Fruit fly (Drosophila melanogaster): ENCODE results near the gene Jon65Aiv.

Jon65Aiv gene

DNA sequence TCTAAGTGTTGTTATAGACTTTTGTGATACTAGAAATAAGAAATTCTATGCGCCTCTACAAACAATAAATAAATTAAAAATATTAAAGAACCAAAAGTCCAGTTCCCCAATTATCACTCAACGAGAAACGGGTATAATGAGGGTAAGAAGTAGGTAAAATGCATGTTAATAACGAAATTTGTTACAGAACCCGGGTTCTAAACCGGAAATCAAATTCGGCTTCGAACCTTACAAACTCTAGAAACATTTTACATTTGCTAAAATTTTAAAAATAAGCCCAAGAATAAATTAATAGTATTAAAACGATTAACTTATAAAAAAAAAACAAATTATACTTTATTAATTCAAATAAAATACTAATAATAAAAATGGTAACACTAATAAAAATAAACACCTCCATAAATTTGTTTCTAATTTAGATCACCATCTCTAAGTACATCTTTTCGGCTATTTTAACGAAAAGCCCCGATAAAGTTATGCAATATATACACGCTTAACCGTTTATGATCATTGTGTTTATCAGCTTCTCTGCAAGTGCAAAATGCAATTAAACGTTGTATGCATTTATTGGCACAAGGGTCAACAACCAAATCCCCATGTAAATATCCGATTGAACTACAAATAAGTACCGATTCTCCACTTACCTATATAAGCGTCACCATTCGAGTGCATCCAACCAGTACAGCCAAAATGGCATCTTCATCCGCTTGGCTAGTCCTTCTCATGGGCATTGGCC lies 32.7 kb downstream of the Jon65Aiv start, which contains the start of gene CG6602:
CG6602 (plus strand) TSS at position 686 of the 736 bp plus-strand sequence.
- TF ChIP-seq pad (GFP tag; optimal IDR thresholded peaks at IDR 0.05) (peak; percentile 30), tj (GFP tag; optimal IDR thresholded peaks at IDR 0.05) (no peak), Hr96 (GFP tag; optimal IDR thresholded peaks at IDR 0.05) (peak; percentile 33), CG7101 (tag; optimal IDR thresholded peaks at IDR 0.05) (peak; percentile 34), kay (GFP tag; ENCODE audit: borderline replicate concordance) (peak; percentile 17), Mnt (GFP tag; optimal IDR thresholded peaks at IDR 0.05) (peak; percentile 20), CG14711 (tag; optimal IDR thresholded peaks at IDR 0.05) (peak; percentile 26), Clk (GFP tag; optimal IDR thresholded peaks at IDR 0.05) (no peak), CG7045 (GFP tag; optimal IDR thresholded peaks at IDR 0.05) (peak; percentile 67), ovo (GFP tag; optimal IDR thresholded peaks at IDR 0.05) (no peak), bab1 (GFP tag; optimal IDR thresholded peaks at IDR 0.05) (peak; percentile 43), CG11617 (GFP tag; optimal IDR thresholded peaks at IDR 0.05) (peak; percentile 2), CG1620 (GFP tag; optimal IDR thresholded peaks at IDR 0.05) (peak; percentile 37)

dm6 chr3L:6074975-6075692 lies 36.2 kb downstream of the Jon65Aiv start, which contains the start of the genes CG13295 and CG6610:
Gene CG13295 (minus strand): TSS chr3L:6075245.
Gene CG6610 (plus strand): TSS chr3L:6075536.
- TF ChIP-seq tj (GFP tag; optimal IDR thresholded peaks at IDR 0.05) (no peak), Mnt (GFP tag; optimal IDR thresholded peaks at IDR 0.05) (peak; percentile 46), CG14711 (tag; optimal IDR thresholded peaks at IDR 0.05) (peak; percentile 23), Hr96 (GFP tag; optimal IDR thresholded peaks at IDR 0.05) (peak; percentile 71), bab1 (GFP tag; optimal IDR thresholded peaks at IDR 0.05) (peak; percentile 54), ovo (GFP tag; optimal IDR thresholded peaks at IDR 0.05) (no peak), Crg-1 (GFP tag; optimal IDR thresholded peaks at IDR 0.05) (peak; percentile 52), Clk (GFP tag; optimal IDR thresholded peaks at IDR 0.05) (peak; percentile 40), CG1620 (GFP tag; optimal IDR thresholded peaks at IDR 0.05) (peak; percentile 63), CG7045 (GFP tag; optimal IDR thresholded peaks at IDR 0.05) (peak; percentile 46), kay (GFP tag; ENCODE audit: borderline replicate concordance) (no peak), CG7101 (tag; optimal IDR thresholded peaks at IDR 0.05) (peak; percentile 56), cic (GFP tag; optimal IDR thresholded peaks at IDR 0.05) (peak; percentile 1), CG33017 (tag; optimal IDR thresholded peaks at IDR 0.05) (peak; percentile 10), CG12768 (GFP tag; optimal IDR thresholded peaks at IDR 0.05) (peak; percentile 24), CG11617 (GFP tag; optimal IDR thresholded peaks at IDR 0.05) (peak; percentile 32), cnc (optimal IDR thresholded peaks at IDR 0.05) (no peak), toe (GFP tag; optimal IDR thresholded peaks at IDR 0.05) (peak; percentile 73), CG5204 (GFP tag; optimal IDR thresholded peaks at IDR 0.05) (peak; percentile 49), pad (GFP tag; optimal IDR thresholded peaks at IDR 0.05) (peak; percentile 25)

DNA sequence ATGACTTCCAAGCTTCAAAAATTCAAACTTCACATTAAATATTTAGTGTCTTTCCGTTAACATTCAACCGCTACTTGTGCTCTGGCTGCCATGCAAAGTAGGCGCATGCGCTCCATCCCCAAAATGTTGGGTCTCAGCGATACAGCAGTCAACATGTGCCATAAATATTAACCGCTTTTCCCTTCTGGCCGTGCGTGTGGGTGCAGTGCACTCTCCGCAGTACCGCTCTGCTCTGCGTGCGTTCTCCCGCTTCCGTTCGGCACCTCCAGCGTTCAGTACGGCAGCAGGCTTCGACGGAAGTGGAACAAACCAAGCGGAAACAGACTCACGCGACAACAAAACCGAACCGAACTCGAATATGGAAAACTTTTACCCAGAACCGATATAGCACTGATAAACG lies 37.5 kb downstream of the Jon65Aiv start, which contains the start of gene ssp6:
ssp6 (plus strand) TSS at position 294 of the 400 bp plus-strand sequence.
- no peak for TF ChIP-seq CG7101 (tag; optimal IDR thresholded peaks at IDR 0.05)
- no peak for TF ChIP-seq tj (GFP tag; optimal IDR thresholded peaks at IDR 0.05)
- TF ChIP-seq CG5204 (GFP tag; optimal IDR thresholded peaks at IDR 0.05) = no peak
- no peak for TF ChIP-seq cic (GFP tag; optimal IDR thresholded peaks at IDR 0.05)
- TF ChIP-seq Crg-1 (GFP tag; optimal IDR thresholded peaks at IDR 0.05) = no peak
- TF ChIP-seq CG7045 (GFP tag; optimal IDR thresholded peaks at IDR 0.05) = no peak
- TF ChIP-seq pad (GFP tag; optimal IDR thresholded peaks at IDR 0.05) = no peak
- TF ChIP-seq ovo (GFP tag; optimal IDR thresholded peaks at IDR 0.05) = no peak
- no peak for TF ChIP-seq Clk (GFP tag; optimal IDR thresholded peaks at IDR 0.05)
- no peak for TF ChIP-seq cnc (optimal IDR thresholded peaks at IDR 0.05)
- TF ChIP-seq CG11617 (GFP tag; optimal IDR thresholded peaks at IDR 0.05) = no peak
- no peak for TF ChIP-seq Mnt (GFP tag; optimal IDR thresholded peaks at IDR 0.05)
- TF ChIP-seq CG14711 (tag; optimal IDR thresholded peaks at IDR 0.05) = no peak
- TF ChIP-seq kay (GFP tag; ENCODE audit: borderline replicate concordance) = no peak
- no peak for TF ChIP-seq bab1 (GFP tag; optimal IDR thresholded peaks at IDR 0.05)
- TF ChIP-seq CG1620 (GFP tag; optimal IDR thresholded peaks at IDR 0.05) = no peak
- no peak for TF ChIP-seq Hr96 (GFP tag; optimal IDR thresholded peaks at IDR 0.05)
- TF ChIP-seq CG33017 (tag; optimal IDR thresholded peaks at IDR 0.05) = no peak
- no peak for TF ChIP-seq toe (GFP tag; optimal IDR thresholded peaks at IDR 0.05)
- no peak for TF ChIP-seq CG12768 (GFP tag; optimal IDR thresholded peaks at IDR 0.05)

- TF ChIP-seq pad (GFP tag; optimal IDR thresholded peaks at IDR 0.05) = no peak
These were observed 43.6 kb downstream of the Jon65Aiv start, which contains the start of gene CG13293 for dm6 chr3L:6082561-6082960. Gene CG13293 (plus strand): TSS chr3L:6082883.

- TF ChIP-seq cic (GFP tag; optimal IDR thresholded peaks at IDR 0.05) (no peak), CG12768 (GFP tag; optimal IDR thresholded peaks at IDR 0.05) (no peak), CG1620 (GFP tag; optimal IDR thresholded peaks at IDR 0.05) (no peak), tj (GFP tag; optimal IDR thresholded peaks at IDR 0.05) (no peak), ovo (GFP tag; optimal IDR thresholded peaks at IDR 0.05) (no peak), cnc (optimal IDR thresholded peaks at IDR 0.05) (no peak), bab1 (GFP tag; optimal IDR thresholded peaks at IDR 0.05) (no peak), CG5204 (GFP tag; optimal IDR thresholded peaks at IDR 0.05) (peak; percentile 19)
These were observed 45.5 kb downstream of the Jon65Aiv start for dm6 chr3L:6084446-6084845.

DNA sequence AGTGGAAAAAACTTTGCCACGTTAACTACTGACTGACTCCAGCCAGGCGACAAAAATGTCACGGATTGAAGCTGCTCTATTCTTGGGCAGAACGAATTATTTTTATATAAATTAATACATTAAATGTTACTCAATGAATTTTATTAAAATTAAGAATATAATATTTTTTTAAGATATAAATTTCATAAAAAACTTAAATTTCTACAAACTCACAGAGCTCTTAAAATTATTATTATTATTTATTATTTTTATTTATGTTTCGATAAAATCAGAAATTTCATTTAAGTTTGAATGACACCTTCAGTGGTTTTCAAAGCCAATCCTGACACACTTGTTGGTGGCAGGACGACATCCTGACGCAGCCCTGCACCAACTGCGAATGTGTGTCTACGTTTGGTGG lies 46.2 kb downstream of the Jon65Aiv start:
- TF ChIP-seq kay (GFP tag; ENCODE audit: borderline replicate concordance) (no peak), Crg-1 (GFP tag; optimal IDR thresholded peaks at IDR 0.05) (no peak), Hr96 (GFP tag; optimal IDR thresholded peaks at IDR 0.05) (no peak), CG1620 (GFP tag; optimal IDR thresholded peaks at IDR 0.05) (no peak), CG14711 (tag; optimal IDR thresholded peaks at IDR 0.05) (no peak), CG5204 (GFP tag; optimal IDR thresholded peaks at IDR 0.05) (no peak), CG7101 (tag; optimal IDR thresholded peaks at IDR 0.05) (no peak)
